Worm (Caenorhabditis elegans) whole organism, dauer: ENCODE results near the gene Y41D4B.14.
"Not testable (repeated sequence)": the region's sequence is repeated elsewhere in the genome, so short reads cannot be mapped to it uniquely, and the experiment has no call there.

Source experiments
- unc-62 ChIP-seq: sonication (generic microtip); optimal IDR thresholded peaks from 2 replicates; lab custom pipeline; 2017; ENCODE audit warnings: missing biosample characterization, missing genetic modification reagents, missing genetic modification characterization

The Y41D4B.14 gene

ce11 chrIV:1595802-1596201, 19.0 kb downstream of the Y41D4B.14 start, which contains the start of gene npp-8:
TSS of gene npp-8 (minus strand) at chrIV:1595824.
- TF ChIP-seq unc-62, result no peak

DNA sequence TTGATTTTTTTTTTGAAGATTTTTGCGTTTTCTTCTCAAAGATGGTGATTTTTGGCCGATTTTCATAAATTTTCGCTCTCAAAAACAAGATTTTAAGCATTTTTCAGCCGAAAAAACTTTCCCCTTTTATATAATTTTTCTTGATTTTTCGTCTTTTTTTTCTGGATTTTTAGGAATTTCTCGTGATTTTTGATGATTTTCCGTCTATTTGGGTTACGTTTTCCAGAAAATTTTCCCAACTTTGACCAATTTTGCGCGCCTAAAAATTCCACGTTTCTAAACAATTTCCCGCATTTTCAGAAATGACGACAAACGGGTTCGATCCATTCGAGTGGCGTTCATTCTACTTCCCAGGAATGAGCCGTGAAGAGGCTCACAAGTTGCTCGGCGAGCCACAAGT, 20.2 kb downstream of the Y41D4B.14 start, which contains the start of gene ced-2:
ced-2 (plus strand) TSS at position 301 of the 400 bp plus-strand sequence.
- no peak for TF ChIP-seq unc-62

DNA sequence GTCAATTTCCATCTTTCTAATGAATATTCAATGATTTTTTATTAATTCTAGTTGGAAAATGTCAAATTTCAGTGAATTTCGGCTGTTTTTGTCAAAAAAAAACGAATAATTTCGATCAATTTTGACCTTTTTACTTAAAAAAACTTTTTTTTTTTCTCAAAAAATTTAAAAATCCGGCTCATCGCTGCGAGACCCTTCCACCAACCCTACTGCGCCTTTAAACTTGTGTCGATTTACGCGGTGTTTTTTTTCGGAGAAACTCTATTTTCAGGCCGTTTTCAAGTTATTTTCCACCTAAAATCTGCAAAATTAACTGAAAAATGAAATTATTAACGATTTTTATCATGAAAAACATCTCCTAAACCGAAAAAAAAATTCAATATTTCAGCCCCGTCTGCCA, 24.0 kb downstream of the Y41D4B.14 start:
- TF ChIP-seq unc-62, result no peak

ce11 chrIV:1601357-1601756, 24.5 kb downstream of the Y41D4B.14 start, which contains the start of gene set-23:
TSS of gene set-23 (plus strand) at chrIV:1601657.
- TF ChIP-seq unc-62, result no peak

DNA sequence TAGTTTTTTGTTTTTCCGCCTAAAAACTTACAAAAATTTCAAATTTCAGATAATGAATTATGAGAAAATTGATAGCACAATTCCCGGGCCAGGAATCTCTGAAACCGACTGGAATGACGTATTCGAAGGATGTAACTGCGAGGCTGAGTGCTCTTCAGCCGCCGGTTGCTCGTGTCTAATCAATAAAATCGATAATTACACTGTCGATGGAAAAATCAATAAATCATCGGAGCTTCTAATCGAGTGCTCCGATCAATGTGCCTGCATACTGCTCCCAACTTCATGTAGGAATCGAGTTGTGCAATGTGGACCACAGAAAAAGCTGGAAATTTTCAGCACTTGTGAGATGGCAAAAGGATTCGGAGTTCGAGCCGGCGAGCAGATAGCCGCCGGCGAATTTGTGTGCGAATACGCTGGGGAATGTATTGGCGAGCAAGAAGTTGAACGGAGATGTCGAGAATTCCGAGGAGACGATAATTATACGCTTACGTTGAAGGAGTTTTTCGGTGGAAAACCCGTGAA, 26.2 kb downstream of the Y41D4B.14 start:
- TF ChIP-seq unc-62, result no peak

ce11 chrIV:1605276-1605762, 28.5 kb downstream of the Y41D4B.14 start, which contains the start of gene Y41D4B.11:
TSS of gene Y41D4B.11 (plus strand) at chrIV:1605712.
- no peak for TF ChIP-seq unc-62

DNA sequence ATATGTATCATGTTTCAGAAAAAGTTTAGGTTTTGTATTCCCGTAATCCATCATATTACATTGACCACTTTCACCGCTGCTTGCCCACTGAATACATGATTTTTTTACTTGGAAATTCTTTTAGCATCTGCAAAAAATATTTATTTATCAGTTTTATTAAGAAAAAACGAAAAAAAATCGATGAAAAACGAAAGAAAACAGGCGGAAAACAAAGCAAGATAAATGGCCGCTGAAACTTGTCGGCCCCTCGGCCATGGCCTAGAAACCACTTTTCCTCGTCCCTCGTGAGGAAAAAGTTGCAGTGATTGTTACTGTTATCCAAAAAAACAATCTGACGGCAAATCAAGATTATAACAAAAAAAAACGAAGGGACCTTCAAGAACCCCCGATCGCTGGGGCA, 33.1 kb downstream of the Y41D4B.14 start, which contains the start of gene dsl-3:
dsl-3 (plus strand) TSS at position 301 of the 400 bp plus-strand sequence.
- TF ChIP-seq unc-62, result not testable (repeated sequence)

ce11 chrIV:1613592-1613991, 36.8 kb downstream of the Y41D4B.14 start, which contains the start of gene nhr-122:
TSS of gene nhr-122 (plus strand) at chrIV:1613892.
- no peak for TF ChIP-seq unc-62

DNA sequence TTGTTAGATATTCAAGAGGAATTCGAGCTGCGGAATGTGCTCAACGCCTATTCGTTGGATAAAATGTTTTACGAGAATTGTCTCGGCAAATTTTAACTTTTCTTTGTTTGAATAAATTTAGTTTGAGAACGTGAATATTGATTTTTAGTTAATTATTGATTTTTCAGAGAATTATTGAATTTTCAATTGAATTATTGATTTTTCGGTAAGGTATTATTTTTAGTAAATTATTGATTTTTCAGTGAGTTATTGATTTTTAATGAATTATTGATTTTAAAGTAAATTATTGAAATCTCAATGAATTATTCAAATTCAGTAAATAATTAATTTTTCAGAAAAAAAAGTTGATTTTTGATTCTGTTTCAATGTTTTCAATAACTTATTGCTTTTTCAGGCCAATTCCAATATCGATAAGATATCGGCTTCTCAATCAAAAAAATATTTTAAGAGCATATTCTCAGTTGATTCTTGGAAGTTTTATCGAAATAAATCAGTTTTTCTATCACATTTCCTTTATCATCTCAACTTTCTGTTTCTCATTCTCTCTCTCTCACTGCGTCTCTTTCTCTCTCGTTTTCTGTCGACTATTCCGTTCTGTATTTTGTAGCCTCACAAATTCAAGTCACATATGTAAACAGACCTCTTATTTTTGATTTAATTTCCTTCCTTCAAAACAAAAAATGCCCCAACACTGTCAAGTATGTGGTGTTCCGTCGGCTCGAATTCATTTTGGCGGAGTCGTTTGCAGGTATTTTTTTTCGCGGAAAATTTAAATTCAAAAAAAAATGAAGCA, 42.9 kb downstream of the Y41D4B.14 start, which contains the start of gene nhr-92:
nhr-92 (plus strand) TSS at position 576 of the 793 bp plus-strand sequence.
- no peak for TF ChIP-seq unc-62

DNA sequence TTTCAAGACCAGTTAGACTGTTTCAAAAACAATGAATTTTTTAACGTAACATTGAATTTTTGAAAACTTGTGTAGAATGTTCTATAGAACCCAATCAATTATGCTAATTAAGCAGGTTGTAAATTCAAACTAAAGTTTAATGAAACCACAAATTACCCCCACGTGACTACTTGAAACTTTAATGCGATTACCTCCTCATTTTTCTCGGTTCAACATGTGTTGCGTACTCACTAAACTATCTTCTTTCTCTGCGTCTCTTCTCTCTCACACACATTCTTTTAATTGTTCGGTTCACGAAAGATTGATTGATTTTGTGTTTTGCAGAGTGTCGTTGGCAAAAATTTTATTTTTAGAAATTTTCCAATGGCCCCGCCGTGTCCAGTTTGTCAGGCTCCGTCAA, 46.9 kb downstream of the Y41D4B.14 start, which contains the start of gene nhr-87:
nhr-87 (plus strand) TSS at position 318 of the 400 bp plus-strand sequence.
- TF ChIP-seq unc-62, result no peak

- no peak for TF ChIP-seq unc-62
Measured at ce11 chrIV:1624447-1624846, 47.6 kb downstream of the Y41D4B.14 start.

DNA sequence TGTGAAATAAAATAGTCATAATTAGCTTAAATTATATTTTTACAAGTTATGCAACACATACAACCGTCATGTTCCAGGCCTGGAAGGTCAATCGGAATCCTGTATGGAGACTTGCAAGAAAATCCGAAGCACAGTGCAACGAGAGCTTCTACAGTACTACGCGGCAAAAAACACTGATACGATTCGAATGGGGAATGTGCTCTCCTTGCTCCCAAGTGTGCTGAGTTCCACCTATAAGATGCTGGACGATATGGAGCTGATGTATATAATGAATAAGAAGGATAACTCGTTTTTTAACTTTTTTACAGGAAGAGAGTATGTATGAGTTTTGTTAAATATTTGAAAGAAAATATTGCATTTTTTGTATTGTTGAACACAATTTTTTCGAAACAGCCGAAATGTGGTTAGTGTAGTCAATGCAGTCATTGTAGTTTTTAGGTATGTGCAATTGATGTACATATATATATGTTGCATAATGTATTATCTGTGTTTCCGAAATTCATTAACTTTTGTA, 49.6 kb downstream of the Y41D4B.14 start, which contains the start of gene nhr-146:
nhr-146 (plus strand) TSS at position 464 of the 514 bp plus-strand sequence.
- no peak for TF ChIP-seq unc-62

- TF ChIP-seq unc-62, result no peak
Measured at ce11 chrIV:1628281-1628680, 51.5 kb downstream of the Y41D4B.14 start.
